Worm (Caenorhabditis elegans): Measurements from ENCODE around the gene smf-1.

DNA sequence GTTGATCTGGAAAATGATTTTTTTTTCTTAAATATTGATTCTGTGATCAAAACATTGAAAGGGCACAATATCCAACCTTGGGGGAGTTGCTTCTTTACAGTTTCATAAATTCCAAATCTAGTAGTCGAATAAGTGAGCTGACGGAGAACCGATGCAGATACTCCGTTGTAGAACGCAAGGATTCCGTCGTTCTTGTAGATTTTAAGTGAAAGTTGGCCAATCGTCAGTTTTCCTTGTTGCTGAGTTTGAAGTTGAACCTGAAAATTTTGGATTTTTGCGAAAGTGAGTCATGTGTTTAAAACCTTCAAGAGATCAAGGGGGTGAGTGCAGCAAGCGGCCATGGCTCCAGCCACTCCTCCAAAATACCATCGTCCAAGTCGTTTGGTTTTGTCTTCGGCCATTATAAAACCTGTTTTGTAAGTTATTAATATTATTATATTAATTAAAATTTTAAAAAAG is 2.4 kb upstream of the smf-1 start, which contains the start of gene slc-25A10:
- TF ChIP-seq ceh-19 (GFP tag; optimal IDR thresholded peaks at IDR 0.05) (no peak), nhr-11 (tag; optimal IDR thresholded peaks at IDR 0.05) (no peak), nfya-1 (tag; optimal IDR thresholded peaks at IDR 0.05) (no peak)
